Fruit fly (Drosophila melanogaster) Kc167 (cell line): ENCODE results near the gene CG7091.

Experiments used
- Myc ChIP-seq: fragments of >200 bp; optimal IDR thresholded peaks from 2 replicates; lab custom pipeline; 2017; ENCODE audit warnings: missing external identifiers
- Sin3A ChIP-seq: fragments of >200 bp; optimal IDR thresholded peaks from 2 replicates; lab custom pipeline; 2018; ENCODE audit warnings: missing external identifiers
- insv ChIP-seq: fragments of >200 bp; optimal IDR thresholded peaks from 3 replicates; lab custom pipeline; 2018; ENCODE audit warnings: missing external identifiers
- psq ChIP-seq: fragments of >200 bp; optimal IDR thresholded peaks from 2 replicates; lab custom pipeline; 2017; ENCODE audit warnings: missing external identifiers
- ttk ChIP-seq: sonication (Bioruptor generic); optimal IDR thresholded peaks from 2 replicates; lab custom pipeline; 2017; ENCODE audit warnings: missing external identifiers

- TF ChIP-seq ttk = no peak
- no peak for TF ChIP-seq Sin3A (lab: Kevin White, UChicago)
- TF ChIP-seq Myc (lab: Kevin White, UChicago) = no peak
- no peak for TF ChIP-seq psq (lab: Kevin White, UChicago)
- no peak for TF ChIP-seq insv
These were observed 3.4 kb upstream of the CG7091 start for dm6 chr3R:12974447-12974846.
